Fruit fly (Drosophila melanogaster): ENCODE results near the gene Xport-A.

Gene Xport-A

DNA sequence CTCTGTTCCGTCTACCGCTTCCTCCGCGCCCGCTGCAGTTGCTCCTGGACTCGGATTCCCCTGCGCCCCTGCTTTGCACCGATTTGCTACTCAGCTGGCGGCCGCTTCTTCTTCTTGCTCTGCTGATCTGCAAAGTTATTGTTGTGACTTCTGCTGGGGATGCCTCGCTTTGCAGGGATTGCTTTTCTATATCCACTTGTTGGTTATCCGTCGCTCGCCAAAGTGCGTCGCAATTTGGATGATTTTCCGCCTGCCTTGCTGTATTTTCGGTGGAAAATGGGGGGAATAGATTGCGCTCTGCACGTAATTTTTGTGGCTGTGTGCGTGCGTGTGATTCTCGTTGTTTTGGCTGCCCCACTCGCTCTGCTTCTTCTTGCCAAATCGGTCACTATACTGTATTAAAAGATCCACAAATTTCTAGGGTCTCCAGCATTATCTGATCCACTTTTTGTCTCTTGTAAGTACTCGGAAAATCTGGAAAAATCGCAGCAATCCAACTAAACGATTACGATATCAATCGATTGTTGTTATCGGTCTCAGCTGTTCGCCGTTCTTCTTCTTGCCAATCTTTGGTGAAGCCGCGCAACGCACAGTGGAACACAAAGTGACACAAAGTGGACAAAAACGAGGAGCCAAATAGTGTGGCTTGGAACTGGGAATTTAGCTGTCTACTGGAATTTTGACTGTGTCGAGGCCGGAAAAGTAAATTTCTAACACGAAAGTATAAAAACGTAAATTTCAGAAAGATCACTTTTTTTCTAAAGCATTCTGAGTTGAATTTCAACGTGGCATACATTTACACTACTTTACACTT is 12.1 kb downstream of the Xport-A start, which contains the start of gene ClpX (continued):
- no peak for TF ChIP-seq lola (GFP tag; optimal IDR thresholded peaks at IDR 0.05)
- TF ChIP-seq gsb-n (tag; optimal IDR thresholded peaks at IDR 0.05): no peak
- TF ChIP-seq gro (GFP tag; optimal IDR thresholded peaks at IDR 0.05): no peak
- peak; percentile 5 for TF ChIP-seq CG2712 (tag; optimal IDR thresholded peaks at IDR 0.05)
- TF ChIP-seq sim (GFP tag; IDR thresholded peaks at IDR 0.05): no peak
- no peak for TF ChIP-seq Chrac-16 (GFP tag; optimal IDR thresholded peaks at IDR 0.05)
- TF ChIP-seq grau (tag; optimal IDR thresholded peaks at IDR 0.05): peak; percentile 16
- TF ChIP-seq CG5245 (GFP tag; optimal IDR thresholded peaks at IDR 0.05): no peak
- TF ChIP-seq shn (GFP tag; optimal IDR thresholded peaks at IDR 0.05): no peak
- TF ChIP-seq bowl (GFP tag; IDR thresholded peaks at IDR 0.05): no peak
- TF ChIP-seq gcm2 (GFP tag; optimal IDR thresholded peaks at IDR 0.05): no peak
- no peak for TF ChIP-seq Oaz (GFP tag; IDR thresholded peaks at IDR 0.05)
- TF ChIP-seq B-H2 (GFP tag; optimal IDR thresholded peaks at IDR 0.05): peak; percentile 63
- TF ChIP-seq CG2116 (GFP tag; optimal IDR thresholded peaks at IDR 0.05): peak; percentile 63
- no peak for TF ChIP-seq usp (GFP tag; optimal IDR thresholded peaks at IDR 0.05)
- no peak for TF ChIP-seq dmrt99B (tag; optimal IDR thresholded peaks at IDR 0.05)
- no peak for TF ChIP-seq CG8089 (GFP tag; optimal IDR thresholded peaks at IDR 0.05)
- TF ChIP-seq B-H1 (GFP tag; IDR thresholded peaks at IDR 0.05): no peak
- TF ChIP-seq CoRest (tag; optimal IDR thresholded peaks at IDR 0.05): peak; percentile 16
- no peak for TF ChIP-seq insv (GFP tag; optimal IDR thresholded peaks at IDR 0.05)
- TF ChIP-seq da (GFP tag; optimal IDR thresholded peaks at IDR 0.05): no peak
- TF ChIP-seq dmrt11E (tag; optimal IDR thresholded peaks at IDR 0.05): no peak
- peak; percentile 64; the same call in 2 of the 3 replicates for TF ChIP-seq CG16813 (GFP tag; IDR thresholded peaks at IDR 0.05; ENCODE audit: partially characterized antibody)
- TF ChIP-seq CG9817 (tag; optimal IDR thresholded peaks at IDR 0.05): no peak
- no peak for TF ChIP-seq CG8944 (GFP tag; optimal IDR thresholded peaks at IDR 0.05)
- no peak for TF ChIP-seq zfh2 (GFP tag; optimal IDR thresholded peaks at IDR 0.05)
- no peak for TF ChIP-seq CG9609 (GFP tag; optimal IDR thresholded peaks at IDR 0.05)
- no peak for TF ChIP-seq BtbVII (GFP tag; optimal IDR thresholded peaks at IDR 0.05)
- TF ChIP-seq dati (GFP tag; IDR thresholded peaks at IDR 0.05): no peak
- no peak for TF ChIP-seq chn (GFP tag; optimal IDR thresholded peaks at IDR 0.05)
- TF ChIP-seq danr (GFP tag; IDR thresholded peaks at IDR 0.05): no peak
- TF ChIP-seq E2f2 (GFP tag; IDR thresholded peaks at IDR 0.05): peak; percentile 35; the same call in 1 of the 2 replicates
- no peak for TF ChIP-seq CG1529 (GFP tag; optimal IDR thresholded peaks at IDR 0.05)
- no peak for TF ChIP-seq CG2202 (tag; optimal IDR thresholded peaks at IDR 0.05)
- peak; percentile 68 for TF ChIP-seq stwl (tag; optimal IDR thresholded peaks at IDR 0.05)
- no peak for TF ChIP-seq CG7987 (GFP tag; optimal IDR thresholded peaks at IDR 0.05)
- TF ChIP-seq CG17612 (GFP tag; IDR thresholded peaks at IDR 0.05): no peak
- no peak for TF ChIP-seq toy (GFP tag; IDR thresholded peaks at IDR 0.05)
- no peak for TF ChIP-seq gcm (GFP tag; optimal IDR thresholded peaks at IDR 0.05)
- no peak for TF ChIP-seq CG8765 (GFP tag; IDR thresholded peaks at IDR 0.05)
- no peak for TF ChIP-seq Atf6 (GFP tag; IDR thresholded peaks at IDR 0.05)
- TF ChIP-seq CG3065 (GFP tag; optimal IDR thresholded peaks at IDR 0.05): no peak
- peak; percentile 78 for TF ChIP-seq Dref (GFP tag; IDR thresholded peaks at IDR 0.05)
- no peak for TF ChIP-seq fd102C (GFP tag; optimal IDR thresholded peaks at IDR 0.05)
- TF ChIP-seq CG1233 (GFP tag; optimal IDR thresholded peaks at IDR 0.05): no peak
- TF ChIP-seq CG1792 (GFP tag; optimal IDR thresholded peaks at IDR 0.05): no peak
- no peak for TF ChIP-seq CG7745 (tag; optimal IDR thresholded peaks at IDR 0.05)
- no peak for TF ChIP-seq CG10274 (GFP tag; optimal IDR thresholded peaks at IDR 0.05)
- TF ChIP-seq CG18764 (GFP tag; optimal IDR thresholded peaks at IDR 0.05): no peak
- peak; percentile 60 for TF ChIP-seq knrl (GFP tag; IDR thresholded peaks at IDR 0.05; ENCODE audit: partially characterized antibody)

Measured in whole organism, embryonic.